Fruit fly (Drosophila melanogaster) whole organism, embryonic: ENCODE results near the gene Rbp1-like.

Source experiments
- ATbp ChIP-seq: fragments of 200-800 bp; sonication (Bioruptor generic); optimal IDR thresholded peaks from 2 replicates; lab custom pipeline; 2017; ENCODE audit warnings: missing biosample characterization, mild to moderate bottlenecking, missing genetic modification characterization, missing genetic modification reagents
- CG1529 ChIP-seq: fragments of 200-800 bp; sonication (Bioruptor generic); optimal IDR thresholded peaks from 3 replicates; lab custom pipeline; 2018; ENCODE audit warnings: missing biosample characterization, missing genetic modification characterization
- CG2120 ChIP-seq: fragments of 200-800 bp; sonication (Bioruptor generic); optimal IDR thresholded peaks from 3 replicates; lab custom pipeline; 2016; ENCODE audit warnings: missing biosample characterization, missing genetic modification characterization
- CG3407 ChIP-seq: fragments of 200-800 bp; sonication (Bioruptor generic); optimal IDR thresholded peaks from 2 replicates; lab custom pipeline; 2018; ENCODE audit warnings: missing biosample characterization, mild to moderate bottlenecking, missing genetic modification characterization
- CG42726 ChIP-seq: fragments of 200-800 bp; sonication (Bioruptor generic); IDR thresholded peaks from 2 replicates; pipeline ENCODE4 v1.3.6; 2022; ENCODE audit warnings: missing biosample characterization, missing genetic modification characterization; ENCODE audit not compliant: partially characterized antibody
- CG4404 ChIP-seq: fragments of 200-800 bp; sonication (Bioruptor generic); IDR thresholded peaks from 2 replicates; pipeline ENCODE4 v1.3.6; 2022; ENCODE audit warnings: missing biosample characterization, missing genetic modification characterization
- CG6854 ChIP-seq: fragments of 200-800 bp; sonication (Bioruptor generic); optimal IDR thresholded peaks from 3 replicates; lab custom pipeline; 2017; ENCODE audit warnings: missing biosample characterization, mild to moderate bottlenecking, missing genetic modification characterization
- CG7271 ChIP-seq: fragments of 200-800 bp; sonication (Bioruptor generic); optimal IDR thresholded peaks from 2 replicates; lab custom pipeline; 2018; ENCODE audit warnings: missing biosample characterization, mild to moderate bottlenecking, missing genetic modification characterization, moderate library complexity
- CG9437 ChIP-seq: fragments of 200-800 bp; sonication (Bioruptor generic); optimal IDR thresholded peaks from 2 replicates; lab custom pipeline; 2018; ENCODE audit warnings: missing biosample characterization, mild to moderate bottlenecking, missing genetic modification characterization
- CG9727 ChIP-seq: fragments of 200-800 bp; sonication (Bioruptor generic); optimal IDR thresholded peaks from 3 replicates; lab custom pipeline; 2017; ENCODE audit warnings: missing biosample characterization, mild to moderate bottlenecking, missing genetic modification characterization
- Dek ChIP-seq: fragments of 200-800 bp; sonication (Bioruptor generic); optimal IDR thresholded peaks from 3 replicates; lab custom pipeline; 2019; ENCODE audit warnings: missing biosample characterization, mild to moderate bottlenecking, missing genetic modification characterization, moderate library complexity
- Dip2 ChIP-seq: fragments of 200-800 bp; sonication (Bioruptor generic); IDR thresholded peaks from 2 replicates; pipeline ENCODE4 v1.3.6; 2022; ENCODE audit warnings: missing biosample characterization, missing genetic modification characterization
- Fer2 ChIP-seq: fragments of 200-800 bp; sonication (Bioruptor generic); optimal IDR thresholded peaks from 2 replicates; lab custom pipeline; 2018; ENCODE audit warnings: missing biosample characterization, mild to moderate bottlenecking, missing genetic modification characterization, moderate library complexity
- Lhr ChIP-seq: fragments of 200-800 bp; sonication (Bioruptor generic); optimal IDR thresholded peaks from 3 replicates; lab custom pipeline; 2017; ENCODE audit warnings: mild to moderate bottlenecking, missing biosample characterization, missing genetic modification reagents, missing genetic modification characterization
- Lim3 ChIP-seq: fragments of 200-800 bp; sonication (Bioruptor generic); IDR thresholded peaks from 2 replicates; pipeline ENCODE4 v1.3.6; 2022; ENCODE audit warnings: missing biosample characterization, missing genetic modification characterization
- Med ChIP-seq: fragments of 200-800 bp; sonication (Bioruptor generic); peaks from one replicate; lab custom pipeline; 2016; ENCODE audit warnings: missing biosample characterization, missing genetic modification characterization, mild to moderate bottlenecking, inconsistent platforms, moderate library complexity
- NC2β ChIP-seq: fragments of 200-800 bp; sonication (Bioruptor generic); optimal IDR thresholded peaks from 2 replicates; lab custom pipeline; 2016; ENCODE audit warnings: missing biosample characterization, missing genetic modification characterization
- Neu2 ChIP-seq: fragments of 200-800 bp; sonication (Bioruptor generic); optimal IDR thresholded peaks from 3 replicates; lab custom pipeline; 2016; ENCODE audit warnings: missing biosample characterization, missing genetic modification characterization, borderline replicate concordance
- Nf-YC ChIP-seq: fragments of 200-800 bp; optimal IDR thresholded peaks from 3 replicates; lab custom pipeline; 2019; ENCODE audit warnings: missing biosample characterization, mild to moderate bottlenecking, missing genetic modification characterization, moderate library complexity
- Pdp1 ChIP-seq, 2 experiments: fragments of 200-800 bp; sonication (Bioruptor generic); optimal IDR thresholded peaks; 3 replicates each; lab custom pipeline; 2016; ENCODE audit warnings: missing biosample characterization in 2 of 2, missing genetic modification characterization in 2 of 2, mild to moderate bottlenecking in 1 of 2, moderate library complexity in 1 of 2
- Six4 ChIP-seq: fragments of 200-800 bp; sonication (Bioruptor generic); optimal IDR thresholded peaks from 2 replicates; lab custom pipeline; 2016; ENCODE audit warnings: missing biosample characterization, missing genetic modification characterization
- Usf ChIP-seq: fragments of 200-800 bp; sonication (Bioruptor generic); optimal IDR thresholded peaks from 2 replicates; lab custom pipeline; 2017; ENCODE audit warnings: missing genotype, missing biosample characterization, missing genetic modification characterization
- ac ChIP-seq: fragments of 200-800 bp; sonication (Bioruptor generic); optimal IDR thresholded peaks from 3 replicates; lab custom pipeline; 2017; ENCODE audit warnings: missing biosample characterization, mild to moderate bottlenecking, missing genetic modification characterization
- ap ChIP-seq: fragments of 200-800 bp; sonication (Bioruptor generic); IDR thresholded peaks from 2 replicates; pipeline ENCODE4 v1.3.6; 2022; ENCODE audit warnings: missing biosample characterization, missing genetic modification characterization
- cad ChIP-seq: fragments of >200 bp; optimal IDR thresholded peaks from 2 replicates; lab custom pipeline; 2017; ENCODE audit warnings: missing biosample characterization, missing genetic modification characterization
- caup ChIP-seq: fragments of 200-800 bp; sonication (Bioruptor generic); optimal IDR thresholded peaks from 3 replicates; lab custom pipeline; 2017; ENCODE audit warnings: missing biosample characterization, mild to moderate bottlenecking, missing genetic modification characterization, moderate library complexity; ENCODE audit not compliant: severe bottlenecking
- chinmo ChIP-seq: fragments of 200-800 bp; sonication (Bioruptor generic); IDR thresholded peaks from 4 replicates; pipeline ENCODE4 v1.3.6; 2022; ENCODE audit warnings: missing biosample characterization, missing genetic modification characterization; ENCODE audit not compliant: partially characterized antibody
- dm ChIP-seq: fragments of 200-800 bp; sonication (Bioruptor generic); optimal IDR thresholded peaks from 3 replicates; lab custom pipeline; 2016; ENCODE audit warnings: missing biosample characterization, missing genetic modification characterization
- dmrt11E ChIP-seq: fragments of 200-800 bp; sonication (Bioruptor generic); optimal IDR thresholded peaks from 3 replicates; lab custom pipeline; 2018; ENCODE audit warnings: missing biosample characterization, mild to moderate bottlenecking, missing genetic modification characterization, moderate library complexity
- eve ChIP-seq, 2 experiments: fragments of >200 bp; optimal IDR thresholded peaks; 2 replicates each; lab custom pipeline; 2017; ENCODE audit warnings: missing biosample characterization in 2 of 2, missing genetic modification characterization in 2 of 2
- ewg ChIP-seq: fragments of 200-800 bp; sonication (Bioruptor generic); optimal IDR thresholded peaks from 3 replicates; lab custom pipeline; 2017; ENCODE audit warnings: mild to moderate bottlenecking, missing biosample characterization, missing genetic modification reagents, missing genetic modification characterization
- fd96Cb ChIP-seq: fragments of 200-800 bp; sonication (Bioruptor generic); optimal IDR thresholded peaks from 2 replicates; lab custom pipeline; 2018; ENCODE audit warnings: missing biosample characterization, mild to moderate bottlenecking, missing genetic modification characterization, moderate library complexity
- ftz-f1 ChIP-seq: fragments of 200-800 bp; sonication (Bioruptor generic); optimal IDR thresholded peaks from 2 replicates; lab custom pipeline; 2016; ENCODE audit warnings: missing biosample characterization, missing genetic modification characterization
- kay ChIP-seq: fragments of 200-800 bp; sonication (Bioruptor generic); optimal IDR thresholded peaks from 2 replicates; lab custom pipeline; 2016; ENCODE audit warnings: missing biosample characterization, missing genetic modification characterization
- nerfin-2 ChIP-seq: fragments of 200-800 bp; sonication (Bioruptor generic); IDR thresholded peaks from 2 replicates; pipeline ENCODE4 v1.3.6; 2022; ENCODE audit warnings: missing biosample characterization, missing genetic modification characterization; ENCODE audit not compliant: partially characterized antibody
- odd ChIP-seq: fragments of 200-800 bp; sonication (Bioruptor generic); optimal IDR thresholded peaks from 2 replicates; lab custom pipeline; 2017; ENCODE audit warnings: missing biosample characterization, mild to moderate bottlenecking, missing genetic modification characterization
- ranshi ChIP-seq: fragments of 200-800 bp; sonication (Bioruptor generic); IDR thresholded peaks from 2 replicates; pipeline ENCODE4 v1.3.6; 2022; ENCODE audit warnings: missing biosample characterization, missing genetic modification characterization
- sens ChIP-seq: fragments of 200-800 bp; sonication (Bioruptor generic); peaks from one replicate; lab custom pipeline; 2016; ENCODE audit warnings: missing biosample characterization, missing genetic modification characterization
- sqz ChIP-seq: fragments of 200-800 bp; sonication (Bioruptor generic); optimal IDR thresholded peaks from 3 replicates; lab custom pipeline; 2018; ENCODE audit warnings: missing biosample characterization, mild to moderate bottlenecking, missing genetic modification characterization
- tgo ChIP-seq: fragments of 200-800 bp; sonication (Bioruptor generic); IDR thresholded peaks from 3 replicates; pipeline ENCODE4 v1.3.6; 2022; ENCODE audit warnings: missing biosample characterization, missing genetic modification characterization
- tll ChIP-seq, 2 experiments: fragments of 200-800 bp in 1 of 2; fragments of >200 bp in 1 of 2; sonication (Bioruptor generic) in 1 of 2; optimal IDR thresholded peaks; 2 replicates each; lab custom pipeline; 2017 to 2019; ENCODE audit warnings: missing biosample characterization in 2 of 2, missing genetic modification characterization in 2 of 2, mild to moderate bottlenecking in 1 of 2, moderate library complexity in 1 of 2
- twi ChIP-seq: fragments of 200-800 bp; optimal IDR thresholded peaks from 2 replicates; lab custom pipeline; 2019; ENCODE audit warnings: missing biosample characterization, mild to moderate bottlenecking, missing genetic modification characterization, moderate library complexity
- zen ChIP-seq: fragments of 200-800 bp; sonication (Bioruptor generic); optimal IDR thresholded peaks from 3 replicates; lab custom pipeline; 2018; ENCODE audit warnings: missing biosample characterization, mild to moderate bottlenecking, missing genetic modification characterization, moderate library complexity

Rbp1-like gene

DNA sequence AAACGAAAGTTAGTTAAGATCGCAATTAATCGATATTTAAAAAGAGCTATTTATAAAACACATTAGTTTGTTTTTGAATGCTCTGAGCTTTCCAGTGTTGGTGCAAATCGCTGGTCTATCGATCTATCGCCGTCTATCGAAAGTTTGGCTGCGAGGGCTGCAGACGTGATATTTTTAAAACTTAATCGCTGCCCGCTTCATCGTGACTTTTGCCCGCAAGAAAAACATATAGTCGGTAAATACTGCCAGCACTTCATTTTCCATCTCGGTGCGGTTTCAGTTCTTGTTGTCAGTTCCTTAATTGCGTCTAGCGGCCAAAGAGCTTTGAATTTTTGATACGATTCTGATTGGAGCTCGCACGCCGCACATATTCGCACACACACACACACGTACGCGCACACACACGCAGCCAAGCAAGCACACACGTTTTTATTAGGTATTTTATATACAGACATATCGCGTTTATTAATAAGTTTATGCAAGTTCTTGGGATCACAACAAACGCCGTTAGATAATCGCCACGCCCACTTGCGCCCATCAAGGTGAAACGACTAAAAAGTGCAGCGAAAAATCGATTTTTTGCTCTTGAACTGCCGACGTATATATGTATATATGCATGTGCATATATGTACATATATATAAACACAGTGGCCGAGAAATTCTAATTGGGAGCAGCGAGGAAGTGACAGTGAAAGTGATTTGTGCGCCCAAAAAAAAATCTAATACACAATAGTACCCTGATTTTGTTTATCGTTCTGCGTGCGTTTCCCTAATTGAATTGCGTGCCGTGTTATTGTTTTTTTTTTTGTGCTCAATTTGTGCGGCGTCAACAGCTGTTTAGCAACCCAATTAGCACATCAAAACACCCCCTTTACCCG is 13.6 kb downstream of the Rbp1-like start (continued):
- TF ChIP-seq dm (GFP tag; lab: Kevin White, UChicago) (peak; percentile 33), CG7271 (tag; lab: Kevin White, UChicago) (no peak), zen (no peak)
- TF ChIP-seq, all 482 proteins: peak for 109

DNA sequence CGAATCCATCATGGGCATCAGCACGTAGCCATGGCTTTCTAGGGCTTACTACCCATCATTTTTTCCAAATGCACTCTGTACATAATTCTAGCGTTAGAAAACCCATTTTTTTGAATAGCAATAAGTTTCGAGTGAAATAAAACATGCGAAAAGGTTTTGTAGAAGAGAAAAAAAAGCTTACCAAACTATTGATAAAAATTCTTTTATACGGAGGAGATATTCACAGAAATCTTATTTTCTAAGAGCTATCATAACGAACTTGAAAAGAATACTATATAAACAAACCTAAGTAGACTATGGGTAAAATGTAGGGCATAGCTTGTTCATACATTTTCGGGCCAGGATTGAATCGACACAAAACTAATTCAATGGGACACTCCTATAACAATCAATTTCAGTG is 14.4 kb downstream of the Rbp1-like start, which contains the start of gene CG1640:
Gene CG1640, plus strand, starts transcription at position 301 of the 400 bp plus-strand sequence.
- TF ChIP-seq tll (GFP tag; optimal IDR thresholded peaks at IDR 0.05; lab: Kevin White, UChicago), result no peak
- TF ChIP-seq caup (GFP tag; lab: Kevin White, UChicago), result no peak
- TF ChIP-seq Pdp1 (GFP tag; optimal IDR thresholded peaks at IDR 0.05; lab: Kevin White, UChicago), result no peak
- no peak for TF ChIP-seq sens (GFP tag; lab: Kevin White, UChicago)
- no peak for TF ChIP-seq CG2120 (GFP tag; lab: Kevin White, UChicago)
- no peak for TF ChIP-seq cad (GFP tag; lab: Kevin White, UChicago)
- no peak for TF ChIP-seq Med (GFP tag; lab: Kevin White, UChicago)
- no peak for TF ChIP-seq Lhr (GFP tag; lab: Kevin White, UChicago)
- TF ChIP-seq Lim3, result no peak
- TF ChIP-seq ATbp (GFP tag; lab: Kevin White, UChicago), result no peak
- TF ChIP-seq Neu2, result no peak
- TF ChIP-seq Dip2 (GFP tag; lab: Robert Waterston, UW), result no peak
- TF ChIP-seq Usf (GFP tag; lab: Kevin White, UChicago), result no peak
- no peak for TF ChIP-seq CG3407 (GFP tag; lab: Kevin White, UChicago)
- no peak for TF ChIP-seq NC2β (GFP tag; lab: Kevin White, UChicago)

DNA sequence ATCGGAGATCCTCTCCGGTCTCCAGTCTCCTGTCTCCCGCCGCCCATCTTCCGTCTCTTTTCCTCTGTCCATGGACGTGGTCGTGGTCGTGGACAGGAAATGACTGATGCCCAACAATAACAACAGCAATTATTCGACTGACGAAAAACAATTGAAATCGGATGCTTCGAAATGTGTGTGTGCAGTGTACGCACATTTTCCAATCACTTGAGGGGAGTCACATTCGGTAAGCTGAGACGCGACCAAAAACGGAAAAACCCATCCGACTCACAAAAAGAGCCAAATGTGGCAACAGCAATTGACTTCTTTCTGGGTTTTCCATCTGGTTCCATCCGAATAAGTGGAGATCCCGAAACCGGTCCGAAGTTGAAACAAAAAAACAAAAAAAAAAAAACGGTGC is 15.2 kb downstream of the Rbp1-like start:
- TF ChIP-seq Six4 (GFP tag; lab: Kevin White, UChicago), result peak; percentile 20
- TF ChIP-seq sqz (GFP tag; lab: Kevin White, UChicago), result peak; percentile 7
- TF ChIP-seq twi (tag; lab: Kevin White, UChicago), result peak; percentile 90
- no peak for TF ChIP-seq ftz-f1 (GFP tag; lab: Kevin White, UChicago)
- TF ChIP-seq dmrt11E, result peak; percentile 50
- no peak for TF ChIP-seq odd (GFP tag; lab: Kevin White, UChicago)
- peak in 1 of 2 experiments; percentile 14 for TF ChIP-seq tll (GFP tag; optimal IDR thresholded peaks at IDR 0.05; lab: Kevin White, UChicago)

DNA sequence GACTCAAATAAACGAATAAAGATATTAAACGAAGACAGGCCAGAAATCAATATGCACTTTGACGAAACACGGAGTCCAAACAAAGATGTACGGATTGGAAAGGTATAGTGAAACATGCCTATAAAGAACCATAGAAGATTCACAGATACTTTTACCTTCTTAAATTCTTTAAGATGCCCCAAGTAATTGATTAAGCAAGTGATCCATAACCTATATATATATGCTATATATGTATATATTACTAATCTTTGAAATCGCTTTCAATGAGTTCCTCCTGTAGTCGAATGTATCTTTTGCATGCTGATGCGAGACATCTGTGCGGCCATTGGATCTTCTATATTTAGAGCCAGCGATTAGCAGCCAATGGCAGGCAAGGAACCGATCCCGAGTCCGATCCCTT is 16.5 kb downstream of the Rbp1-like start, which contains the start of gene dmrt11E:
Gene dmrt11E, plus strand, starts transcription at position 43 of the 400 bp plus-strand sequence.
- TF ChIP-seq ap (GFP tag; lab: Robert Waterston, UW), result 0 out of 2 replicates have a peak, but pooled peaks have one; percentile 29
- peak; percentile 56 for TF ChIP-seq CG1529 (GFP tag; lab: Kevin White, UChicago)
- no peak for TF ChIP-seq chinmo
- no peak for TF ChIP-seq kay (GFP tag; lab: Kevin White, UChicago)
- no peak for TF ChIP-seq Fer2 (tag; lab: Kevin White, UChicago)
- TF ChIP-seq eve (GFP tag; optimal IDR thresholded peaks at IDR 0.05; lab: Kevin White, UChicago), result no peak
- TF ChIP-seq CG9437 (GFP tag; lab: Kevin White, UChicago), result peak; percentile 9
- TF ChIP-seq tgo, result peak; percentile 63
- TF ChIP-seq Dek (tag; lab: Kevin White, UChicago), result peak; percentile 14
- peak; percentile 77 for TF ChIP-seq fd96Cb (tag; lab: Kevin White, UChicago)
- TF ChIP-seq nerfin-2, result no peak
- TF ChIP-seq CG9727 (GFP tag; lab: Kevin White, UChicago), result peak; percentile 55
- peak; percentile 25 for TF ChIP-seq Med (GFP tag; lab: Kevin White, UChicago)
- peak; percentile 62 for TF ChIP-seq CG4404 (GFP tag; lab: Robert Waterston, UW)
- TF ChIP-seq ac (GFP tag; lab: Kevin White, UChicago), result peak; percentile 54
- peak; percentile 49; the same call in 1 of the 2 replicates for TF ChIP-seq ranshi (GFP tag; lab: Robert Waterston, UW)
- peak; percentile 92 for TF ChIP-seq Nf-YC
- no peak for TF ChIP-seq CG6854 (GFP tag; lab: Kevin White, UChicago)
- no peak for TF ChIP-seq CG42726 (GFP tag; lab: Robert Waterston, UW)
- peak; percentile 35 for TF ChIP-seq ewg (GFP tag; lab: Kevin White, UChicago)
